Fruit fly (Drosophila melanogaster) whole organism, embryonic: ENCODE measurements around the gene Bem46.

Experiments used
- CG11456 ChIP-seq: fragments of 200-800 bp; sonication (Bioruptor generic); IDR thresholded peaks from 3 replicates; pipeline ENCODE4 v1.3.6; 2022; ENCODE audit warnings: missing biosample characterization, missing genetic modification characterization
- CG11504 ChIP-seq: fragments of 200-800 bp; sonication (Bioruptor generic); optimal IDR thresholded peaks from 3 replicates; lab custom pipeline; 2019; ENCODE audit warnings: missing biosample characterization, mild to moderate bottlenecking, missing genetic modification characterization, moderate library complexity
- CG12155 ChIP-seq: fragments of 200-800 bp; sonication (Bioruptor generic); optimal IDR thresholded peaks from 3 replicates; lab custom pipeline; 2016; ENCODE audit warnings: missing biosample characterization, missing genetic modification characterization
- CG12391 ChIP-seq: fragments of 200-800 bp; sonication (Bioruptor generic); optimal IDR thresholded peaks from 3 replicates; lab custom pipeline; 2018; ENCODE audit warnings: missing biosample characterization, mild to moderate bottlenecking, missing genetic modification characterization, moderate library complexity
- CG15269 ChIP-seq: fragments of 200-800 bp; sonication (Bioruptor generic); optimal IDR thresholded peaks from 2 replicates; lab custom pipeline; 2018; ENCODE audit warnings: missing biosample characterization, mild to moderate bottlenecking, missing genetic modification characterization, moderate library complexity
- CG1529 ChIP-seq: fragments of 200-800 bp; sonication (Bioruptor generic); optimal IDR thresholded peaks from 3 replicates; lab custom pipeline; 2018; ENCODE audit warnings: missing biosample characterization, missing genetic modification characterization
- CG15479 ChIP-seq: fragments of 200-800 bp; sonication (Bioruptor generic); optimal IDR thresholded peaks from 3 replicates; lab custom pipeline; 2019; ENCODE audit warnings: missing biosample characterization, mild to moderate bottlenecking, missing genetic modification characterization, moderate library complexity
- CG15514 ChIP-seq: fragments of 200-800 bp; sonication (Bioruptor generic); optimal IDR thresholded peaks from 3 replicates; lab custom pipeline; 2017; ENCODE audit warnings: missing biosample characterization, missing genetic modification characterization, mild to moderate bottlenecking, moderate library complexity, missing genetic modification reagents
- CG15601 ChIP-seq: fragments of 200-800 bp; sonication (Bioruptor generic); optimal IDR thresholded peaks from 3 replicates; lab custom pipeline; 2019; ENCODE audit warnings: missing biosample characterization, mild to moderate bottlenecking, missing genetic modification characterization, moderate library complexity
- CG18764 ChIP-seq: fragments of 200-800 bp; sonication (Bioruptor generic); optimal IDR thresholded peaks from 3 replicates; lab custom pipeline; 2016; ENCODE audit warnings: missing biosample characterization, missing genetic modification characterization
- CG2875 ChIP-seq: fragments of 200-800 bp; sonication (Bioruptor generic); optimal IDR thresholded peaks from 2 replicates; lab custom pipeline; 2017; ENCODE audit warnings: missing biosample characterization, mild to moderate bottlenecking, missing genetic modification characterization, missing genetic modification reagents
- CG30020 ChIP-seq: fragments of 200-800 bp; optimal IDR thresholded peaks from 2 replicates; lab custom pipeline; 2019; ENCODE audit warnings: missing biosample characterization, mild to moderate bottlenecking, missing genetic modification characterization, moderate library complexity
- CG31441 ChIP-seq: fragments of 200-800 bp; sonication (Bioruptor generic); IDR thresholded peaks from 2 replicates; pipeline ENCODE4 v1.3.6; 2022; ENCODE audit warnings: missing biosample characterization, missing genetic modification characterization
- CG34224 ChIP-seq: fragments of 200-800 bp; sonication (Bioruptor generic); IDR thresholded peaks from 3 replicates; pipeline ENCODE4 v1.3.6; 2022; ENCODE audit warnings: missing biosample characterization, missing genetic modification characterization; ENCODE audit not compliant: partially characterized antibody
- CG7271 ChIP-seq: fragments of 200-800 bp; sonication (Bioruptor generic); optimal IDR thresholded peaks from 2 replicates; lab custom pipeline; 2018; ENCODE audit warnings: missing biosample characterization, mild to moderate bottlenecking, missing genetic modification characterization, moderate library complexity
- CG8478 ChIP-seq: fragments of >200 bp; optimal IDR thresholded peaks from 2 replicates; lab custom pipeline; 2018
- CHES-1-like ChIP-seq: fragments of 200-800 bp; sonication (Bioruptor generic); optimal IDR thresholded peaks from 2 replicates; lab custom pipeline; 2016; ENCODE audit warnings: missing biosample characterization, missing genetic modification characterization
- Dp ChIP-seq: fragments of 200-800 bp; sonication (Bioruptor generic); optimal IDR thresholded peaks from 2 replicates; lab custom pipeline; 2018; ENCODE audit warnings: missing biosample characterization, mild to moderate bottlenecking, missing genetic modification characterization, moderate library complexity
- HLH4C ChIP-seq: fragments of 200-800 bp; sonication (Bioruptor generic); IDR thresholded peaks from 3 replicates; pipeline ENCODE4 v1.3.6; 2022; ENCODE audit warnings: missing biosample characterization, missing genetic modification characterization; ENCODE audit not compliant: partially characterized antibody
- Hmx ChIP-seq: fragments of 200-800 bp; sonication (Bioruptor generic); optimal IDR thresholded peaks from 2 replicates; lab custom pipeline; 2016; ENCODE audit warnings: missing biosample characterization, missing genetic modification characterization
- Jarid2 ChIP-seq: fragments of 200-800 bp; sonication (Bioruptor generic); optimal IDR thresholded peaks from 3 replicates; lab custom pipeline; 2017; ENCODE audit warnings: mild to moderate bottlenecking, missing biosample characterization, missing genetic modification reagents, missing genetic modification characterization
- Lhr ChIP-seq: fragments of 200-800 bp; sonication (Bioruptor generic); optimal IDR thresholded peaks from 3 replicates; lab custom pipeline; 2017; ENCODE audit warnings: mild to moderate bottlenecking, missing biosample characterization, missing genetic modification reagents, missing genetic modification characterization
- MTF-1 ChIP-seq: fragments of 200-800 bp; sonication (Bioruptor generic); optimal IDR thresholded peaks from 2 replicates; lab custom pipeline; 2018; ENCODE audit warnings: missing biosample characterization, mild to moderate bottlenecking, missing genetic modification characterization, borderline replicate concordance
- Poxn ChIP-seq: fragments of 200-800 bp; sonication (Bioruptor generic); IDR thresholded peaks from 2 replicates; pipeline ENCODE4 v1.3.6; 2022; ENCODE audit warnings: missing biosample characterization, missing genetic modification characterization
- Rfx ChIP-seq: fragments of 200-800 bp; sonication (Bioruptor generic); IDR thresholded peaks from 2 replicates; pipeline ENCODE4 v1.3.6; 2022; ENCODE audit warnings: missing biosample characterization, missing genetic modification characterization
- amos ChIP-seq: fragments of 200-800 bp; sonication (Bioruptor generic); IDR thresholded peaks from 2 replicates; pipeline ENCODE4 v1.3.6; 2022; ENCODE audit warnings: missing biosample characterization, missing genetic modification characterization; ENCODE audit not compliant: partially characterized antibody
- ara ChIP-seq: fragments of 200-800 bp; sonication (Bioruptor generic); IDR thresholded peaks from 2 replicates; pipeline ENCODE4 v1.3.6; 2022; ENCODE audit warnings: missing biosample characterization, missing genetic modification characterization
- ato ChIP-seq: fragments of 200-800 bp; sonication (Bioruptor generic); IDR thresholded peaks from 2 replicates; pipeline ENCODE4 v1.3.6; 2022; ENCODE audit warnings: missing biosample characterization, missing genetic modification characterization; ENCODE audit not compliant: partially characterized antibody
- bbx ChIP-seq: fragments of 200-800 bp; sonication (Bioruptor generic); IDR thresholded peaks from 2 replicates; pipeline ENCODE4 v1.3.6; 2022; ENCODE audit warnings: missing biosample characterization, missing genetic modification characterization; ENCODE audit not compliant: partially characterized antibody
- chinmo ChIP-seq: fragments of 200-800 bp; sonication (Bioruptor generic); IDR thresholded peaks from 4 replicates; pipeline ENCODE4 v1.3.6; 2022; ENCODE audit warnings: missing biosample characterization, missing genetic modification characterization; ENCODE audit not compliant: partially characterized antibody
- eve ChIP-seq, 2 experiments: fragments of >200 bp; optimal IDR thresholded peaks; 2 replicates each; lab custom pipeline; 2017; ENCODE audit warnings: missing biosample characterization in 2 of 2, missing genetic modification characterization in 2 of 2
- fd96Cb ChIP-seq: fragments of 200-800 bp; sonication (Bioruptor generic); optimal IDR thresholded peaks from 2 replicates; lab custom pipeline; 2018; ENCODE audit warnings: missing biosample characterization, mild to moderate bottlenecking, missing genetic modification characterization, moderate library complexity
- gro ChIP-seq: fragments of 200-800 bp; sonication (Bioruptor generic); optimal IDR thresholded peaks from 2 replicates; lab custom pipeline; 2016; ENCODE audit warnings: missing biosample characterization, missing genetic modification characterization
- jigr1 ChIP-seq: fragments of 200-800 bp; sonication (Bioruptor generic); IDR thresholded peaks from 3 replicates; pipeline ENCODE4 v1.3.6; 2022; ENCODE audit warnings: missing biosample characterization, missing genetic modification characterization
- lbe ChIP-seq: fragments of 200-800 bp; sonication (Bioruptor generic); optimal IDR thresholded peaks from 2 replicates; lab custom pipeline; 2016; ENCODE audit warnings: missing biosample characterization, mild to moderate bottlenecking, missing genetic modification characterization
- maf-S ChIP-seq: fragments of 200-800 bp; sonication (Bioruptor generic); optimal IDR thresholded peaks from 2 replicates; lab custom pipeline; 2016; ENCODE audit warnings: missing biosample characterization, missing genetic modification characterization
- mirr ChIP-seq: fragments of 200-800 bp; sonication (Bioruptor generic); optimal IDR thresholded peaks from 3 replicates; lab custom pipeline; 2018; ENCODE audit warnings: missing biosample characterization, mild to moderate bottlenecking, missing genetic modification characterization
- mld ChIP-seq: fragments of 200-800 bp; sonication (Bioruptor generic); IDR thresholded peaks from 3 replicates; pipeline ENCODE4 v1.3.6; 2022; ENCODE audit warnings: missing biosample characterization, missing genetic modification characterization; ENCODE audit not compliant: partially characterized antibody
- nmo ChIP-seq: fragments of 200-800 bp; sonication (Bioruptor generic); optimal IDR thresholded peaks from 2 replicates; lab custom pipeline; 2018; ENCODE audit warnings: missing biosample characterization, mild to moderate bottlenecking, missing genetic modification characterization, moderate library complexity
- nom ChIP-seq: fragments of 200-800 bp; sonication (Bioruptor generic); optimal IDR thresholded peaks from 2 replicates; lab custom pipeline; 2017; ENCODE audit warnings: missing biosample characterization, missing genetic modification characterization, mild to moderate bottlenecking, moderate library complexity, missing genetic modification reagents
- oc ChIP-seq: fragments of 200-800 bp; sonication (Bioruptor generic); optimal IDR thresholded peaks from 2 replicates; lab custom pipeline; 2018; ENCODE audit warnings: missing biosample characterization, mild to moderate bottlenecking, missing genetic modification characterization, moderate library complexity
- odd ChIP-seq: fragments of 200-800 bp; sonication (Bioruptor generic); optimal IDR thresholded peaks from 2 replicates; lab custom pipeline; 2017; ENCODE audit warnings: missing biosample characterization, mild to moderate bottlenecking, missing genetic modification characterization
- peb ChIP-seq: fragments of 200-800 bp; sonication (Bioruptor generic); IDR thresholded peaks from 2 replicates; pipeline ENCODE4 v1.3.6; 2022; ENCODE audit warnings: missing biosample characterization, missing genetic modification characterization
- pnt ChIP-seq: fragments of 200-800 bp; sonication (Bioruptor generic); optimal IDR thresholded peaks from 3 replicates; lab custom pipeline; 2016; ENCODE audit warnings: missing biosample characterization, missing genetic modification characterization
- repo ChIP-seq: fragments of 200-800 bp; sonication (Bioruptor generic); optimal IDR thresholded peaks from 2 replicates; lab custom pipeline; 2016; ENCODE audit warnings: missing biosample characterization, missing genetic modification characterization
- sisA ChIP-seq: fragments of 200-800 bp; sonication (Bioruptor generic); IDR thresholded peaks from 2 replicates; pipeline ENCODE4 v1.3.6; 2022; ENCODE audit warnings: missing biosample characterization, missing genetic modification characterization
- tna ChIP-seq: fragments of 200-800 bp; sonication (Bioruptor generic); IDR thresholded peaks from 2 replicates; pipeline ENCODE4 v1.3.6; 2022; ENCODE audit warnings: missing biosample characterization, missing genetic modification characterization; ENCODE audit not compliant: partially characterized antibody
- wdn ChIP-seq: fragments of 200-800 bp; sonication (Bioruptor generic); IDR thresholded peaks from 2 replicates; pipeline ENCODE4 v1.3.6; 2022; ENCODE audit warnings: missing biosample characterization, missing genetic modification characterization
- zen2 ChIP-seq: fragments of 200-800 bp; sonication (Bioruptor generic); IDR thresholded peaks from 3 replicates; pipeline ENCODE4 v1.3.6; 2022; ENCODE audit warnings: missing biosample characterization, missing genetic modification characterization; ENCODE audit not compliant: partially characterized antibody
- zfh2 ChIP-seq: fragments of 200-800 bp; sonication (Bioruptor generic); optimal IDR thresholded peaks from 2 replicates; lab custom pipeline; 2016; ENCODE audit warnings: missing biosample characterization, missing genetic modification characterization

The Bem46 gene

DNA sequence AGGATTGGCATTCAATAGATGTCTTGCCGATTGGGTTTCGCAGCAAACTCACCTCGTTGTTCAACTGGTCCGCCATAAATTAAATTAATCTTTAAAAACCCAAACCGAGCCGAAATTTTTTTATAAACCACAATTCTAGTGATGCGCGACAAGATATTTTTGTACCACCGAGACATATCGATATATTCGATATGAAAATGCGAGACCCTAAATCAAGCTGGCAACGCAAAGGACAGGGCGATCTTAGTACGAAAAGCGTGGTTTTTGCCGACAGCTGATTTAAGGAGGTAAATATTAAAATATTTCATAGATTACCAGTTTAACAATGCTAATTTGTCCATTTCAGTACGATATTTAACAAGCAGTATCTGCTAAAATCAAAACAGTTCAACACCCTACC, 41.1 kb downstream of the Bem46 start, which contains the start of the genes Sf3b2 and CG17219 (continued):
- TF ChIP-seq Jarid2 (GFP tag; lab: Kevin White, UChicago): no peak
- TF ChIP-seq zfh2 (GFP tag; lab: Kevin White, UChicago): no peak
- TF ChIP-seq chinmo: no peak
- no peak for TF ChIP-seq CG2875
- TF ChIP-seq CHES-1-like (GFP tag; lab: Kevin White, UChicago): peak; percentile 23
- TF ChIP-seq CG1529 (GFP tag; lab: Kevin White, UChicago): no peak
- peak; percentile 40 for TF ChIP-seq nmo (GFP tag; lab: Kevin White, UChicago)
- no peak for TF ChIP-seq CG12391 (tag; lab: Kevin White, UChicago)
- peak; percentile 24 for TF ChIP-seq gro (GFP tag; lab: Kevin White, UChicago)
- no peak for TF ChIP-seq pnt (GFP tag; lab: Kevin White, UChicago)
- peak; percentile 64 for TF ChIP-seq Dp (GFP tag; lab: Kevin White, UChicago)
- no peak for TF ChIP-seq fd96Cb (tag; lab: Kevin White, UChicago)
- no peak for TF ChIP-seq CG15601 (tag; lab: Kevin White, UChicago)
- TF ChIP-seq CG15514 (GFP tag; lab: Kevin White, UChicago): peak; percentile 1
- TF ChIP-seq MTF-1 (GFP tag; lab: Kevin White, UChicago): no peak
- TF ChIP-seq CG18764 (GFP tag; lab: Kevin White, UChicago): no peak
- peak; percentile 39; the same call in 1 of the 2 replicates for TF ChIP-seq Rfx (GFP tag; lab: Robert Waterston, UW)
- TF ChIP-seq Lhr (GFP tag; lab: Kevin White, UChicago): no peak
- 0 out of 3 replicates have a peak, but pooled peaks have one; percentile 32 for TF ChIP-seq mld (GFP tag; lab: Robert Waterston, UW)
- peak; percentile 61 for TF ChIP-seq tna (GFP tag; lab: Robert Waterston, UW)
- TF ChIP-seq wdn (GFP tag; lab: Robert Waterston, UW): no peak
- no peak for TF ChIP-seq ara (GFP tag; lab: Robert Waterston, UW)
- peak; percentile 58; the same call in 2 of the 3 replicates for TF ChIP-seq HLH4C
- no peak for TF ChIP-seq mirr (GFP tag; lab: Kevin White, UChicago)
- TF ChIP-seq CG15479 (GFP tag; lab: Kevin White, UChicago): no peak
- no peak for TF ChIP-seq repo (GFP tag; lab: Kevin White, UChicago)
- no peak for TF ChIP-seq jigr1
- TF ChIP-seq nom (GFP tag; lab: Kevin White, UChicago): no peak
- no peak for TF ChIP-seq CG11456 (GFP tag; lab: Robert Waterston, UW)
- no peak for TF ChIP-seq CG8478
- peak; percentile 76 for TF ChIP-seq CG34224 (GFP tag; lab: Robert Waterston, UW)
- TF ChIP-seq oc (tag; lab: Kevin White, UChicago): no peak
- TF ChIP-seq eve (GFP tag; optimal IDR thresholded peaks at IDR 0.05; lab: Kevin White, UChicago): no peak
- TF ChIP-seq CG31441 (GFP tag; lab: Robert Waterston, UW): no peak
- no peak for TF ChIP-seq CG11504 (tag; lab: Kevin White, UChicago)
- TF ChIP-seq CG30020 (tag; lab: Kevin White, UChicago): peak; percentile 55
- TF ChIP-seq CG15269 (tag; lab: Kevin White, UChicago): no peak
- no peak for TF ChIP-seq sisA
- TF ChIP-seq amos (GFP tag; lab: Robert Waterston, UW): peak; percentile 82
- TF ChIP-seq ato: no peak
- TF ChIP-seq Poxn (GFP tag; lab: Robert Waterston, UW): no peak
- no peak for TF ChIP-seq odd (GFP tag; lab: Kevin White, UChicago)
- peak; percentile 18 for TF ChIP-seq CG12155 (GFP tag; lab: Kevin White, UChicago)
- TF ChIP-seq maf-S (GFP tag; lab: Kevin White, UChicago): no peak
- no peak for TF ChIP-seq Hmx (GFP tag; lab: Kevin White, UChicago)
- no peak; the same call in 2 of the 3 replicates for TF ChIP-seq zen2
- no peak for TF ChIP-seq peb
- TF ChIP-seq CG7271: no peak
- TF ChIP-seq bbx: peak; percentile 73
- TF ChIP-seq lbe (GFP tag; lab: Kevin White, UChicago): no peak
